Fruit fly (Drosophila melanogaster) whole organism, prepupa: Measurements from ENCODE around the gene Vta1.

Experiments used
- CG10631 ChIP-seq: fragments of 200-800 bp; sonication (Bioruptor generic); optimal IDR thresholded peaks from 2 replicates; lab custom pipeline; 2016; ENCODE audit warnings: missing biosample characterization, missing genetic modification characterization
- CG10669 ChIP-seq: fragments of 200-800 bp; sonication (Bioruptor generic); optimal IDR thresholded peaks from 3 replicates; lab custom pipeline; 2018; ENCODE audit warnings: missing biosample characterization, mild to moderate bottlenecking, missing genetic modification characterization, moderate library complexity
- CG11762 ChIP-seq: fragments of 200-800 bp; sonication (Bioruptor generic); optimal IDR thresholded peaks from 3 replicates; lab custom pipeline; 2016; ENCODE audit warnings: missing biosample characterization, missing genetic modification characterization; ENCODE audit not compliant: insufficient read depth
- CG11902 ChIP-seq: fragments of 200-800 bp; sonication (Bioruptor generic); optimal IDR thresholded peaks from 3 replicates; lab custom pipeline; 2016; ENCODE audit warnings: missing biosample characterization, missing genetic modification characterization
- CG15336 ChIP-seq: fragments of 200-800 bp; sonication (Bioruptor generic); IDR thresholded peaks from 2 replicates; pipeline ENCODE4 v1.3.6; 2022; ENCODE audit warnings: missing biosample characterization, missing genetic modification characterization
- CG1621 ChIP-seq: fragments of 200-800 bp; sonication (Bioruptor generic); optimal IDR thresholded peaks from 3 replicates; lab custom pipeline; 2018; ENCODE audit warnings: missing biosample characterization, mild to moderate bottlenecking, missing genetic modification characterization
- CG16779 ChIP-seq: fragments of 200-800 bp; sonication (Bioruptor generic); optimal IDR thresholded peaks from 3 replicates; lab custom pipeline; 2017; ENCODE audit warnings: missing biosample characterization, mild to moderate bottlenecking, missing genetic modification characterization
- CG3032 ChIP-seq: fragments of 200-800 bp; optimal IDR thresholded peaks from 2 replicates; lab custom pipeline; 2019; ENCODE audit warnings: missing biosample characterization, mild to moderate bottlenecking, missing genetic modification characterization, moderate library complexity
- CG31627 ChIP-seq: fragments of 200-800 bp; sonication (Bioruptor generic); optimal IDR thresholded peaks from 3 replicates; lab custom pipeline; 2016; ENCODE audit warnings: missing biosample characterization, missing genetic modification characterization
- CG32006 ChIP-seq: fragments of 200-800 bp; sonication (Bioruptor generic); optimal IDR thresholded peaks from 3 replicates; lab custom pipeline; 2017; ENCODE audit warnings: missing biosample characterization, mild to moderate bottlenecking, missing genetic modification characterization
- CG34406 ChIP-seq: fragments of 200-800 bp; sonication (Bioruptor generic); optimal IDR thresholded peaks from 3 replicates; lab custom pipeline; 2016; ENCODE audit warnings: missing biosample characterization, missing genetic modification characterization
- CG4318 ChIP-seq: fragments of 200-800 bp; sonication (Bioruptor generic); optimal IDR thresholded peaks from 3 replicates; lab custom pipeline; 2017; ENCODE audit warnings: missing biosample characterization, mild to moderate bottlenecking, missing genetic modification characterization
- CG6163 ChIP-seq: fragments of 200-800 bp; sonication (Bioruptor generic); IDR thresholded peaks from 3 replicates; pipeline ENCODE4 v1.3.6; 2022; ENCODE audit warnings: missing biosample characterization, missing genetic modification characterization
- CG6276 ChIP-seq: fragments of 200-800 bp; sonication (Bioruptor generic); optimal IDR thresholded peaks from 2 replicates; lab custom pipeline; 2017; ENCODE audit warnings: missing biosample characterization, mild to moderate bottlenecking, missing genetic modification characterization
- CG6808 ChIP-seq: fragments of 200-800 bp; sonication (Bioruptor generic); optimal IDR thresholded peaks from 3 replicates; lab custom pipeline; 2017; ENCODE audit warnings: missing biosample characterization, missing genetic modification characterization, mild to moderate bottlenecking, moderate library complexity, missing genetic modification reagents
- CG6854 ChIP-seq: fragments of 200-800 bp; sonication (Bioruptor generic); optimal IDR thresholded peaks from 2 replicates; lab custom pipeline; 2017; ENCODE audit warnings: missing biosample characterization, mild to moderate bottlenecking, missing genetic modification characterization
- CG7368 ChIP-seq: fragments of 200-800 bp; sonication (Bioruptor generic); optimal IDR thresholded peaks from 3 replicates; lab custom pipeline; 2016; ENCODE audit warnings: missing biosample characterization, missing genetic modification characterization
- CG8119 ChIP-seq: fragments of 200-800 bp; sonication (Bioruptor generic); IDR thresholded peaks from 3 replicates; pipeline ENCODE4 v1.3.6; 2022; ENCODE audit warnings: missing biosample characterization, missing genetic modification characterization
- CG8319 ChIP-seq: fragments of 200-800 bp; sonication (Bioruptor generic); optimal IDR thresholded peaks from 3 replicates; lab custom pipeline; 2016; ENCODE audit warnings: missing biosample characterization, missing genetic modification characterization
- CG8632 ChIP-seq: fragments of 200-800 bp; sonication (Bioruptor generic); optimal IDR thresholded peaks from 3 replicates; lab custom pipeline; 2016; ENCODE audit warnings: missing biosample characterization, missing genetic modification characterization
- CG9139 ChIP-seq: fragments of 200-800 bp; sonication (Bioruptor generic); optimal IDR thresholded peaks from 3 replicates; lab custom pipeline; 2017; ENCODE audit warnings: missing biosample characterization, mild to moderate bottlenecking, missing genetic modification characterization
- Eip75B ChIP-seq: fragments of 200-800 bp; sonication (Bioruptor generic); optimal IDR thresholded peaks from 3 replicates; lab custom pipeline; 2016; ENCODE audit warnings: missing biosample characterization, missing genetic modification characterization
- Eip78C ChIP-seq: fragments of 200-800 bp; sonication (Bioruptor generic); peaks from one replicate; lab custom pipeline; 2016; ENCODE audit warnings: missing biosample characterization, missing genetic modification characterization
- Ets96B ChIP-seq: fragments of 200-800 bp; optimal IDR thresholded peaks from 2 replicates; lab custom pipeline; 2019; ENCODE audit warnings: missing biosample characterization, mild to moderate bottlenecking, missing genetic modification characterization, moderate library complexity
- Gug ChIP-seq: fragments of 200-800 bp; sonication (Bioruptor generic); IDR thresholded peaks from 2 replicates; pipeline ENCODE4 v1.3.6; 2022; ENCODE audit warnings: missing biosample characterization, missing genetic modification characterization
- Hr38 ChIP-seq: sonication (Bioruptor generic); optimal IDR thresholded peaks from 2 replicates; lab custom pipeline; 2016; ENCODE audit warnings: missing biosample characterization, missing genetic modification characterization
- Hr39 ChIP-seq: fragments of 200-800 bp; sonication (Bioruptor generic); optimal IDR thresholded peaks from 2 replicates; lab custom pipeline; 2016; ENCODE audit warnings: missing biosample characterization, missing genetic modification characterization
- Hr4 ChIP-seq: fragments of 200-800 bp; sonication (Bioruptor generic); optimal IDR thresholded peaks from 3 replicates; lab custom pipeline; 2016; ENCODE audit warnings: missing biosample characterization, missing genetic modification characterization
- Lpt ChIP-seq: fragments of 200-800 bp; sonication (Bioruptor generic); optimal IDR thresholded peaks from 3 replicates; lab custom pipeline; 2016; ENCODE audit warnings: missing biosample characterization, missing genetic modification characterization
- OdsH ChIP-seq: fragments of 200-800 bp; sonication (Bioruptor generic); optimal IDR thresholded peaks from 3 replicates; lab custom pipeline; 2016; ENCODE audit warnings: missing biosample characterization, missing genetic modification characterization
- Sox14 ChIP-seq: fragments of 200-800 bp; sonication (Bioruptor generic); optimal IDR thresholded peaks from 3 replicates; lab custom pipeline; 2016; ENCODE audit warnings: missing biosample characterization, missing genetic modification characterization
- achi ChIP-seq: fragments of 200-800 bp; sonication (Bioruptor generic); optimal IDR thresholded peaks from 3 replicates; lab custom pipeline; 2016; ENCODE audit warnings: missing biosample characterization, missing genetic modification characterization
- acj6 ChIP-seq: fragments of 200-800 bp; sonication (Bioruptor generic); optimal IDR thresholded peaks from 3 replicates; lab custom pipeline; 2016; ENCODE audit warnings: missing biosample characterization, missing genetic modification characterization
- cyc ChIP-seq: fragments of 200-800 bp; sonication (Bioruptor generic); optimal IDR thresholded peaks from 3 replicates; lab custom pipeline; 2016; ENCODE audit warnings: missing biosample characterization, missing genetic modification characterization
- dac ChIP-seq: fragments of 200-800 bp; sonication (Bioruptor generic); optimal IDR thresholded peaks from 2 replicates; lab custom pipeline; 2017; ENCODE audit warnings: missing biosample characterization, mild to moderate bottlenecking, missing genetic modification characterization
- dsx ChIP-seq: fragments of 200-800 bp; optimal IDR thresholded peaks from 3 replicates; lab custom pipeline; 2019; ENCODE audit warnings: missing biosample characterization, mild to moderate bottlenecking, missing genetic modification characterization, moderate library complexity; ENCODE audit not compliant: poor library complexity, severe bottlenecking
- eg ChIP-seq: fragments of 200-800 bp; sonication (Bioruptor generic); IDR thresholded peaks from 3 replicates; pipeline ENCODE4 v1.3.6; 2022; ENCODE audit warnings: missing biosample characterization, missing genetic modification characterization
- esn ChIP-seq: fragments of 200-800 bp; sonication (Bioruptor generic); optimal IDR thresholded peaks from 2 replicates; lab custom pipeline; 2016; ENCODE audit warnings: missing biosample characterization, mild to moderate bottlenecking, missing genetic modification characterization, moderate library complexity
- fd59A ChIP-seq: fragments of 200-800 bp; sonication (Bioruptor generic); optimal IDR thresholded peaks from 2 replicates; lab custom pipeline; 2017; ENCODE audit warnings: missing biosample characterization, mild to moderate bottlenecking, missing genetic modification characterization, missing genetic modification reagents
- fd85E ChIP-seq: fragments of 200-800 bp; sonication (Bioruptor generic); optimal IDR thresholded peaks from 3 replicates; lab custom pipeline; 2016; ENCODE audit warnings: missing biosample characterization, missing genetic modification characterization
- net ChIP-seq: fragments of 200-800 bp; sonication (Bioruptor generic); optimal IDR thresholded peaks from 3 replicates; lab custom pipeline; 2016; ENCODE audit warnings: missing biosample characterization, missing genetic modification characterization
- pdm3 ChIP-seq: fragments of 200-800 bp; sonication (Bioruptor generic); optimal IDR thresholded peaks from 3 replicates; lab custom pipeline; 2016; ENCODE audit warnings: missing biosample characterization, missing genetic modification characterization
- salr ChIP-seq, 2 experiments: fragments of 200-800 bp; sonication (Bioruptor generic); optimal IDR thresholded peaks; 3 replicates each; lab custom pipeline; 2016 to 2018; ENCODE audit warnings: missing biosample characterization in 2 of 2, missing genetic modification characterization in 2 of 2, mild to moderate bottlenecking in 1 of 2
- ss ChIP-seq, 2 experiments: fragments of 200-800 bp; sonication (Bioruptor generic); optimal IDR thresholded peaks; 2 replicates in 1 of 2; 3 replicates in 1 of 2; lab custom pipeline; 2017 to 2018; ENCODE audit warnings: mild to moderate bottlenecking in 2 of 2, missing biosample characterization in 2 of 2, missing genetic modification characterization in 2 of 2, moderate library complexity in 1 of 2
- svp ChIP-seq: fragments of 200-800 bp; sonication (Bioruptor generic); peaks from one replicate; lab custom pipeline; 2016; ENCODE audit warnings: missing biosample characterization, missing genetic modification characterization
- topi ChIP-seq: fragments of 200-800 bp; sonication (Bioruptor generic); optimal IDR thresholded peaks from 3 replicates; lab custom pipeline; 2016; ENCODE audit warnings: missing biosample characterization, missing genetic modification characterization

Gene Vta1

dm6 chr3L:1690727-1691413, 38.2 kb upstream of the Vta1 start (continued):
- TF ChIP-seq fd59A (GFP tag; lab: Kevin White, UChicago) (peak; percentile 67), CG10669 (peak; percentile 81), Hr4 (GFP tag; lab: Kevin White, UChicago) (peak; percentile 80), Gug (GFP tag; lab: Robert Waterston, UW) (peak; percentile 72), Sox14 (GFP tag; lab: Kevin White, UChicago) (peak; percentile 75), Ets96B (peak; percentile 81), dsx (GFP tag; lab: Kevin White, UChicago) (peak; percentile 75), CG6276 (peak; percentile 73), svp (peak; percentile 78), fd85E (peak; percentile 23), CG11762 (GFP tag; lab: Kevin White, UChicago) (peak; percentile 68), pdm3 (GFP tag; lab: Kevin White, UChicago) (peak; percentile 66), net (peak; percentile 70), CG34406 (GFP tag; lab: Kevin White, UChicago) (peak; percentile 51), CG4318 (GFP tag; lab: Kevin White, UChicago) (peak; percentile 64)

dm6 chr3L:1688569-1688968, 35.9 kb upstream of the Vta1 start:
- TF ChIP-seq Hr38 (GFP tag; lab: Kevin White, UChicago) (no peak), dsx (GFP tag; lab: Kevin White, UChicago) (no peak), Eip78C (peak; percentile 49), CG6808 (GFP tag; lab: Kevin White, UChicago) (no peak), CG6163 (peak; percentile 44; the same call in 2 of the 3 replicates), Eip75B (GFP tag; lab: Kevin White, UChicago) (peak; percentile 11), svp (peak; percentile 20), CG3032 (tag; lab: Kevin White, UChicago) (no peak), dac (GFP tag; lab: Kevin White, UChicago) (no peak), CG10631 (GFP tag; lab: Kevin White, UChicago) (no peak), CG1621 (peak; percentile 46), eg (GFP tag; lab: Robert Waterston, UW) (peak; percentile 34; the same call in 1 of the 3 replicates)

- peak; percentile 61 for TF ChIP-seq CG15336 (GFP tag; lab: Robert Waterston, UW)
- peak; percentile 39 for TF ChIP-seq CG4318 (GFP tag; lab: Kevin White, UChicago)
- no peak for TF ChIP-seq pdm3 (GFP tag; lab: Kevin White, UChicago)
- TF ChIP-seq OdsH (GFP tag; lab: Kevin White, UChicago) = peak; percentile 8
- TF ChIP-seq CG9139 (GFP tag; lab: Kevin White, UChicago) = no peak
- TF ChIP-seq CG31627 (GFP tag; lab: Kevin White, UChicago) = no peak
- no peak for TF ChIP-seq Hr39 (GFP tag; lab: Kevin White, UChicago)
- peak; percentile 64 for TF ChIP-seq Hr4 (GFP tag; lab: Kevin White, UChicago)
- TF ChIP-seq Eip78C = peak; percentile 72
- TF ChIP-seq acj6 = peak; percentile 23
- no peak for TF ChIP-seq CG16779 (tag; lab: Kevin White, UChicago)
- TF ChIP-seq salr (GFP tag; optimal IDR thresholded peaks at IDR 0.05; lab: Kevin White, UChicago) = peak in 1 of 2 experiments; percentile 19
- peak; percentile 81 for TF ChIP-seq CG32006 (GFP tag; lab: Kevin White, UChicago)
- peak; percentile 10 for TF ChIP-seq Lpt (GFP tag; lab: Kevin White, UChicago)
- TF ChIP-seq CG11762 (GFP tag; lab: Kevin White, UChicago) = no peak
- TF ChIP-seq CG7368 (GFP tag; lab: Kevin White, UChicago) = no peak
- TF ChIP-seq CG8319 (GFP tag; lab: Kevin White, UChicago) = no peak
- TF ChIP-seq Hr38 (GFP tag; lab: Kevin White, UChicago) = no peak
- no peak for TF ChIP-seq topi
- no peak for TF ChIP-seq esn
- no peak for TF ChIP-seq net
- TF ChIP-seq svp = no peak
- TF ChIP-seq CG11902 (GFP tag; lab: Kevin White, UChicago) = no peak
- no peak for TF ChIP-seq CG6163
- no peak for TF ChIP-seq ss (GFP tag; optimal IDR thresholded peaks at IDR 0.05; lab: Kevin White, UChicago)
- peak; percentile 58 for TF ChIP-seq CG8119
- no peak for TF ChIP-seq CG1621
- TF ChIP-seq Eip75B (GFP tag; lab: Kevin White, UChicago) = no peak
- no peak for TF ChIP-seq CG6854
- TF ChIP-seq CG6276 = peak; percentile 55
- no peak for TF ChIP-seq cyc (GFP tag; lab: Kevin White, UChicago)
- TF ChIP-seq achi = no peak
- TF ChIP-seq Gug (GFP tag; lab: Robert Waterston, UW) = no peak
- TF ChIP-seq CG8632 (GFP tag; lab: Kevin White, UChicago) = no peak
These were observed 35.5 kb upstream of the Vta1 start for dm6 chr3L:1688161-1688560.
